Worm (Caenorhabditis elegans): ENCODE results near the gene nspb-2.
A peak's percentile ranks its signal among the peaks of the same experiment; 100 is the strongest.

- TF ChIP-seq ama-1 (optimal IDR thresholded peaks at IDR 0.05) (no peak), egl-27 (tag; optimal IDR thresholded peaks at IDR 0.05) (no peak), nhr-11 (tag; optimal IDR thresholded peaks at IDR 0.05) (no peak), ztf-11 (tag; optimal IDR thresholded peaks at IDR 0.05) (no peak), nhr-77 (tag; optimal IDR thresholded peaks at IDR 0.05) (no peak), elt-1 (tag; optimal IDR thresholded peaks at IDR 0.05) (no peak), aly-2 (tag; optimal IDR thresholded peaks at IDR 0.05) (no peak), nhr-10 (tag; optimal IDR thresholded peaks at IDR 0.05) (no peak), skn-1 (tag; optimal IDR thresholded peaks at IDR 0.05) (no peak), nhr-237 (tag; optimal IDR thresholded peaks at IDR 0.05) (no peak), unc-39 (tag; optimal IDR thresholded peaks at IDR 0.05) (no peak), lsy-2 (tag; optimal IDR thresholded peaks at IDR 0.05) (peak in 1 of 2 experiments; percentile 17), mbf-1 (tag; optimal IDR thresholded peaks at IDR 0.05) (no peak)
Measured at ce11 chrIV:6554865-6555264, 36.6 kb upstream of the nspb-2 start.
